Worm (Caenorhabditis elegans) whole organism, young adult: Measurements from ENCODE around the gene cwn-1.
A peak's percentile ranks its signal among the peaks of the same experiment; 100 is the strongest.

Source experiments
- C17E4.6 ChIP-seq: fragments of 200-800 bp; sonication (Bioruptor generic); IDR thresholded peaks from 2 replicates; pipeline ENCODE4 v1.3.6; 2022; ENCODE audit warnings: missing genetic modification reagents, missing genetic modification characterization, missing compliant biosample characterization
- F37B4.10 ChIP-seq: fragments of 200-800 bp; sonication (Bioruptor generic); IDR thresholded peaks from 2 replicates; pipeline ENCODE4 v1.3.6; 2022; ENCODE audit warnings: missing genetic modification characterization, missing compliant biosample characterization
- F39B2.1 ChIP-seq: fragments of 200-800 bp; sonication (Bioruptor generic); IDR thresholded peaks from 2 replicates; pipeline ENCODE4 v1.3.6; 2022; ENCODE audit warnings: missing genetic modification reagents, missing genetic modification characterization, missing compliant biosample characterization
- F57A8.1 ChIP-seq: fragments of 200-800 bp; sonication (Bioruptor generic); optimal IDR thresholded peaks from 2 replicates; lab custom pipeline; 2018; ENCODE audit warnings: mild to moderate bottlenecking, missing genetic modification characterization, moderate library complexity, missing compliant biosample characterization
- T26A5.8 ChIP-seq: sonication (generic microtip); optimal IDR thresholded peaks from 2 replicates; lab custom pipeline; 2016; ENCODE audit warnings: missing genetic modification characterization, missing compliant biosample characterization
- Y53F4B.3 ChIP-seq: fragments of 200-800 bp; sonication (Bioruptor generic); IDR thresholded peaks from 2 replicates; pipeline ENCODE4 v1.3.6; 2022; ENCODE audit warnings: missing genetic modification reagents, missing genetic modification characterization, missing compliant biosample characterization
- Y53G8AR.9 ChIP-seq: fragments of 200-800 bp; sonication (Bioruptor generic); conservative IDR thresholded peaks from 2 replicates; pipeline ENCODE4 v1.3.6; 2022; ENCODE audit warnings: missing genetic modification reagents, missing genetic modification characterization, missing compliant biosample characterization
- Y56A3A.18 ChIP-seq: fragments of 200-800 bp; sonication (Bioruptor generic); IDR thresholded peaks from 2 replicates; pipeline ENCODE4 v1.3.6; 2022; ENCODE audit warnings: missing genetic modification reagents, missing genetic modification characterization, missing compliant biosample characterization
- akir-1 ChIP-seq: fragments of 200-800 bp; sonication (Bioruptor generic); optimal IDR thresholded peaks from 2 replicates; lab custom pipeline; 2018; ENCODE audit warnings: mild to moderate bottlenecking, missing genetic modification characterization, moderate library complexity, missing compliant biosample characterization
- attf-3 ChIP-seq: fragments of 200-800 bp; sonication (Bioruptor generic); conservative IDR thresholded peaks from 2 replicates; pipeline ENCODE4 v1.3.6; 2022; ENCODE audit warnings: missing genetic modification reagents, missing genetic modification characterization, missing compliant biosample characterization
- attf-5 ChIP-seq: fragments of 200-800 bp; sonication (Bioruptor generic); optimal IDR thresholded peaks from 2 replicates; lab custom pipeline; 2018; ENCODE audit warnings: mild to moderate bottlenecking, missing genetic modification characterization, missing compliant biosample characterization
- attf-6 ChIP-seq: fragments of 200-800 bp; sonication (Bioruptor generic); IDR thresholded peaks from 2 replicates; pipeline ENCODE4 v1.3.6; 2022; ENCODE audit warnings: missing genetic modification reagents, missing genetic modification characterization, missing compliant biosample characterization
- cebp-1 ChIP-seq, 2 experiments: fragments of 200-800 bp in 1 of 2; sonication (Bioruptor generic) in 1 of 2; sonication (generic microtip) in 1 of 2; IDR thresholded peaks in 1 of 2; optimal IDR thresholded peaks in 1 of 2; 2 replicates each; pipeline versions ENCODE4 v1.3.6 to Lab custom; 2017 to 2022; ENCODE audit warnings: missing compliant biosample characterization in 2 of 2, missing genetic modification characterization in 2 of 2, mild to moderate bottlenecking in 1 of 2, missing genetic modification reagents in 1 of 2, moderate library complexity in 1 of 2
- ceh-27 ChIP-seq: fragments of 200-800 bp; sonication (Bioruptor generic); optimal IDR thresholded peaks from 2 replicates; lab custom pipeline; 2018; ENCODE audit warnings: mild to moderate bottlenecking, missing genetic modification characterization, moderate library complexity, missing compliant biosample characterization
- ceh-91 ChIP-seq: fragments of 200-800 bp; sonication (Bioruptor generic); IDR thresholded peaks from 2 replicates; pipeline ENCODE4 v1.3.6; 2022; ENCODE audit warnings: missing genetic modification reagents, missing genetic modification characterization, missing compliant biosample characterization
- dox-1 ChIP-seq: fragments of 200-800 bp; sonication (Bioruptor generic); IDR thresholded peaks from 2 replicates; pipeline ENCODE4 v1.3.6; 2022; ENCODE audit warnings: missing genetic modification reagents, missing genetic modification characterization, missing compliant biosample characterization
- egl-44 ChIP-seq: fragments of 200-800 bp; sonication (Bioruptor generic); IDR thresholded peaks from 2 replicates; pipeline ENCODE4 v1.3.6; 2022; ENCODE audit warnings: missing genetic modification reagents, missing genetic modification characterization, missing compliant biosample characterization
- egrh-3 ChIP-seq: fragments of 200-800 bp; sonication (Bioruptor generic); IDR thresholded peaks from 2 replicates; pipeline ENCODE4 v1.3.6; 2022; ENCODE audit warnings: missing genetic modification reagents, missing genetic modification characterization, missing compliant biosample characterization
- ekl-4 ChIP-seq: fragments of 200-800 bp; sonication (Bioruptor generic); IDR thresholded peaks from 2 replicates; pipeline ENCODE4 v1.3.6; 2022; ENCODE audit warnings: missing genetic modification reagents, missing genetic modification characterization, missing compliant biosample characterization
- ets-4 ChIP-seq: fragments of 200-800 bp; sonication (Bioruptor generic); optimal IDR thresholded peaks from 2 replicates; lab custom pipeline; 2018; ENCODE audit warnings: mild to moderate bottlenecking, missing genetic modification characterization, missing compliant biosample characterization
- gei-17 ChIP-seq: fragments of 200-800 bp; sonication (Bioruptor generic); optimal IDR thresholded peaks from 2 replicates; lab custom pipeline; 2018; ENCODE audit warnings: mild to moderate bottlenecking, missing genetic modification characterization, missing compliant biosample characterization
- hlh-26 ChIP-seq: fragments of 200-800 bp; sonication (Bioruptor generic); conservative IDR thresholded peaks from 2 replicates; pipeline ENCODE4 v1.3.6; 2022; ENCODE audit warnings: missing genetic modification reagents, missing genetic modification characterization, missing compliant biosample characterization
- hmg-1.2 ChIP-seq: fragments of 200-800 bp; sonication (Bioruptor generic); IDR thresholded peaks from 2 replicates; pipeline ENCODE4 v1.3.6; 2022; ENCODE audit warnings: missing genetic modification reagents, missing genetic modification characterization, missing compliant biosample characterization
- lag-1 ChIP-seq: fragments of 200-800 bp; sonication (Bioruptor generic); IDR thresholded peaks from 2 replicates; pipeline ENCODE4 v1.3.6; 2022; ENCODE audit warnings: missing genetic modification reagents, missing genetic modification characterization, missing compliant biosample characterization
- lin-35 ChIP-seq, 3 experiments: fragments of 150-350 bp in 2 of 3; sonication (generic microtip) in 1 of 3; optimal IDR thresholded peaks; 2 replicates each; lab custom pipeline; 2014 to 2018; ENCODE audit warnings: missing biosample characterization in 3 of 3, missing genetic modification characterization in 3 of 3, missing genetic modification reagents in 3 of 3
- lin-40 ChIP-seq: sonication (generic microtip); optimal IDR thresholded peaks from 2 replicates; lab custom pipeline; 2016; ENCODE audit warnings: missing genetic modification characterization, mild to moderate bottlenecking, missing compliant biosample characterization, missing genotype, missing genetic modification reagents
- lsy-27 ChIP-seq: sonication (generic microtip); optimal IDR thresholded peaks from 2 replicates; lab custom pipeline; 2017; ENCODE audit warnings: missing genetic modification characterization, mild to moderate bottlenecking, missing compliant biosample characterization, antibody characterized with exemption, missing genotype, borderline replicate concordance; ENCODE audit not compliant: insufficient read depth
- mcd-1 ChIP-seq: fragments of 200-800 bp; sonication (Bioruptor generic); IDR thresholded peaks from 2 replicates; pipeline ENCODE4 v1.3.6; 2022; ENCODE audit warnings: missing genetic modification reagents, missing genetic modification characterization, missing compliant biosample characterization
- mel-28 ChIP-seq: sonication (generic microtip); optimal IDR thresholded peaks from 2 replicates; lab custom pipeline; 2016; ENCODE audit warnings: borderline replicate concordance, mild to moderate bottlenecking, missing genetic modification characterization, missing compliant biosample characterization
- nfyb-1 ChIP-seq: fragments of 200-800 bp; sonication (Bioruptor generic); IDR thresholded peaks from 2 replicates; pipeline ENCODE4 v1.3.6; 2022; ENCODE audit warnings: missing genetic modification reagents, missing genetic modification characterization, missing compliant biosample characterization
- nhr-80 ChIP-seq: sonication (generic microtip); optimal IDR thresholded peaks from 2 replicates; lab custom pipeline; 2016; ENCODE audit warnings: missing genetic modification characterization, missing compliant biosample characterization
- nhr-90 ChIP-seq: sonication (generic microtip); optimal IDR thresholded peaks from 2 replicates; lab custom pipeline; 2016; ENCODE audit warnings: missing genotype, mild to moderate bottlenecking, missing genetic modification characterization, missing compliant biosample characterization
- pbrm-1 ChIP-seq: fragments of 200-800 bp; sonication (Bioruptor generic); IDR thresholded peaks from 2 replicates; pipeline ENCODE4 v1.3.6; 2022; ENCODE audit warnings: missing genetic modification reagents, missing genetic modification characterization, missing compliant biosample characterization
- rcor-1 ChIP-seq: fragments of 200-800 bp; sonication (Bioruptor generic); IDR thresholded peaks from 2 replicates; pipeline ENCODE4 v1.3.6; 2022; ENCODE audit warnings: missing genetic modification reagents, missing genetic modification characterization, missing compliant biosample characterization
- sdz-38 ChIP-seq: sonication (generic microtip); optimal IDR thresholded peaks from 2 replicates; lab custom pipeline; 2016; ENCODE audit warnings: missing genotype, missing genetic modification characterization, missing compliant biosample characterization
- sea-2 ChIP-seq: fragments of 200-800 bp; sonication (Bioruptor generic); IDR thresholded peaks from 2 replicates; pipeline ENCODE4 v1.3.6; 2022; ENCODE audit warnings: missing genetic modification characterization, missing compliant biosample characterization
- snpc-3.4 ChIP-seq: sonication (generic microtip); optimal IDR thresholded peaks from 2 replicates; lab custom pipeline; 2017; ENCODE audit warnings: missing genetic modification characterization, mild to moderate bottlenecking, missing compliant biosample characterization, antibody characterized with exemption, moderate library complexity, missing genotype, missing genetic modification reagents
- snpc-4 ChIP-seq, 5 experiments: fragments of 150-350 bp in 1 of 5; sonication (generic microtip) in 4 of 5; optimal IDR thresholded peaks; 2 replicates each; lab custom pipeline; 2014 to 2018; ENCODE audit warnings: missing genetic modification characterization in 5 of 5, missing biosample characterization in 3 of 5, antibody characterized with exemption in 2 of 5, mild to moderate bottlenecking in 2 of 5, missing compliant biosample characterization in 2 of 5, missing genotype in 2 of 5, moderate library complexity in 2 of 5, missing genetic modification reagents in 1 of 5
- somi-1 ChIP-seq: fragments of 200-800 bp; sonication (Bioruptor generic); optimal IDR thresholded peaks from 2 replicates; lab custom pipeline; 2018; ENCODE audit warnings: mild to moderate bottlenecking, missing genetic modification characterization, missing compliant biosample characterization
- unc-62 ChIP-seq: fragments of 150-350 bp; optimal IDR thresholded peaks from 2 replicates; lab custom pipeline; 2014; ENCODE audit warnings: missing biosample characterization, missing genetic modification reagents, missing genetic modification characterization
- xnd-1 ChIP-seq: sonication (generic microtip); optimal IDR thresholded peaks from 2 replicates; lab custom pipeline; 2016; ENCODE audit warnings: missing genotype, missing genetic modification reagents, missing genetic modification characterization, missing compliant biosample characterization
- ztf-26 ChIP-seq: sonication (generic microtip); optimal IDR thresholded peaks from 2 replicates; lab custom pipeline; 2017; ENCODE audit warnings: missing genetic modification characterization, missing compliant biosample characterization
- ztf-3 ChIP-seq: fragments of 200-800 bp; sonication (Bioruptor generic); optimal IDR thresholded peaks from 2 replicates; lab custom pipeline; 2018; ENCODE audit warnings: mild to moderate bottlenecking, missing genetic modification characterization, missing compliant biosample characterization

The cwn-1 gene

ce11 chrII:175868-176267 lies 42.5 kb upstream of the cwn-1 start, which contains the start of gene T01D1.3:
TSS of gene T01D1.3 (minus strand) at chrII:175968.
- no peak for TF ChIP-seq pbrm-1 (GFP tag; lab: Robert Waterston, UW)
- no peak for TF ChIP-seq rcor-1 (GFP tag; lab: Robert Waterston, UW)
- no peak for TF ChIP-seq Y53G8AR.9 (GFP tag; lab: Robert Waterston, UW)
- no peak for TF ChIP-seq nhr-90 (tag; lab: Kevin White, UChicago)
- no peak for TF ChIP-seq F37B4.10 (GFP tag; lab: Robert Waterston, UW)
- no peak for TF ChIP-seq ets-4 (GFP tag; lab: Kevin White, UChicago)
- TF ChIP-seq hlh-26: no peak
- TF ChIP-seq ztf-26 (tag; lab: Kevin White, UChicago): no peak
- TF ChIP-seq sdz-38 (tag; lab: Kevin White, UChicago): no peak
- TF ChIP-seq xnd-1 (tag; lab: Kevin White, UChicago): no peak
- TF ChIP-seq somi-1: no peak
- no peak for TF ChIP-seq sea-2 (GFP tag; lab: Robert Waterston, UW)
- no peak for TF ChIP-seq hmg-1.2 (GFP tag; lab: Robert Waterston, UW)
- no peak for TF ChIP-seq snpc-4 (GFP tag; optimal IDR thresholded peaks at IDR 0.05; lab: Kevin White, UChicago)
- TF ChIP-seq snpc-4 (tag; optimal IDR thresholded peaks at IDR 0.05; lab: Kevin White, UChicago): no peak
- TF ChIP-seq F57A8.1 (GFP tag; lab: Kevin White, UChicago): no peak
- no peak for TF ChIP-seq ztf-3 (GFP tag; lab: Kevin White, UChicago)
- TF ChIP-seq dox-1 (GFP tag; lab: Robert Waterston, UW): no peak
- no peak for TF ChIP-seq T26A5.8
- no peak for TF ChIP-seq ceh-27

ce11 chrII:173679-174078 lies 40.3 kb upstream of the cwn-1 start, which contains the start of gene T01D1.7:
TSS of gene T01D1.7 (minus strand) at chrII:173779.
- TF ChIP-seq Y56A3A.18 (GFP tag; lab: Robert Waterston, UW) (no peak), F39B2.1 (GFP tag; lab: Robert Waterston, UW) (no peak), ekl-4 (GFP tag; lab: Robert Waterston, UW) (no peak), lsy-27 (tag; lab: Kevin White, UChicago) (no peak)

- TF ChIP-seq gei-17 (GFP tag; lab: Kevin White, UChicago) (no peak), cebp-1 (GFP tag; IDR thresholded peaks at IDR 0.05; lab: Robert Waterston, UW) (no peak), cebp-1 (tag; optimal IDR thresholded peaks at IDR 0.05; lab: Kevin White, UChicago) (no peak), lag-1 (GFP tag; lab: Robert Waterston, UW) (no peak), akir-1 (GFP tag; lab: Kevin White, UChicago) (no peak), egrh-3 (no peak), F39B2.1 (GFP tag; lab: Robert Waterston, UW) (no peak), Y53F4B.3 (GFP tag; lab: Robert Waterston, UW) (no peak), lin-35 (GFP tag; optimal IDR thresholded peaks at IDR 0.05; lab: Kevin White, UChicago) (no peak)
These were observed 29.8 kb upstream of the cwn-1 start for ce11 chrII:163229-163628.

- TF ChIP-seq attf-5 (GFP tag; lab: Kevin White, UChicago): peak; percentile 50
- TF ChIP-seq ceh-91 (GFP tag; lab: Robert Waterston, UW): no peak
- TF ChIP-seq snpc-3.4: no peak
- peak; percentile 99 for TF ChIP-seq nhr-80 (tag; lab: Kevin White, UChicago)
- peak; percentile 83 for TF ChIP-seq ets-4 (GFP tag; lab: Kevin White, UChicago)
- TF ChIP-seq C17E4.6 (GFP tag; lab: Robert Waterston, UW): no peak
- no peak for TF ChIP-seq mel-28 (tag; lab: Kevin White, UChicago)
- TF ChIP-seq lin-40 (tag; lab: Kevin White, UChicago): peak; percentile 19
- TF ChIP-seq hmg-1.2 (GFP tag; lab: Robert Waterston, UW): 0 out of 2 replicates have a peak, but pooled peaks have one; percentile 7
- peak; percentile 59; the same call in 1 of the 2 replicates for TF ChIP-seq egl-44 (GFP tag; lab: Robert Waterston, UW)
- no peak for TF ChIP-seq cebp-1 (GFP tag; IDR thresholded peaks at IDR 0.05; lab: Robert Waterston, UW)
- TF ChIP-seq cebp-1 (tag; optimal IDR thresholded peaks at IDR 0.05; lab: Kevin White, UChicago): peak; percentile 31
- TF ChIP-seq attf-3 (GFP tag; lab: Robert Waterston, UW): no peak
- no peak for TF ChIP-seq attf-6
- TF ChIP-seq unc-62 (GFP tag; lab: Kevin White, UChicago): no peak
- 0 out of 2 replicates have a peak, but pooled peaks have one; percentile 21 for TF ChIP-seq nfyb-1
- peak; percentile 25; the same call in 1 of the 2 replicates for TF ChIP-seq mcd-1 (GFP tag; lab: Robert Waterston, UW)
These were observed 28.8 kb upstream of the cwn-1 start, which contains the start of gene etr-1 for ce11 chrII:162182-162581. TSS of gene etr-1 (plus strand) at chrII:162374.
